Fruit fly (Drosophila melanogaster): ENCODE measurements around the gene CG16974.

The CG16974 gene

DNA sequence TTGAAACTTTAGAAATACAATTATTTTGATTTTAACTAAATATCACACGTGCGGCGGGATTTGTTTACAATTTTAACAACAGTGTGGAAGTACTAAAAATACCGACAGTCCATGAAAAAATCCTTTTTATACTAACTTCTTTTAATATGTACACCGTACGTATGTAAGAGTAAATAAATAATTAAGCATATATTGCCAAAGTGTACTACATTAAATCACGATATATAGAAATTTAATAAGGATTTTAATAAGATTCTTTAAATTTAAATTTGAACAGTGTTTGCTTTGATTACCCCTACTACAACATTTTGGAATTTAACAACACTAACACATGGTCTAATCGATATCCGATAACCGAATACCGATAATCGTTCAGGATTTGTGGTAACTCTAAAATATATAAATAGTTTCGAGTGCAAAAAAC lies 30.5 kb upstream of the CG16974 start, which contains the start of the genes Ski6 and CG16812 (continued):
- TF ChIP-seq Bgb (GFP tag; IDR thresholded peaks at IDR 0.05; ENCODE audit: partially characterized antibody), result no peak
- peak; percentile 61 for TF ChIP-seq fd96Cb (tag; optimal IDR thresholded peaks at IDR 0.05)
- no peak for TF ChIP-seq Taf1 (GFP tag; IDR thresholded peaks at IDR 0.05)
- peak; percentile 7 for TF ChIP-seq CG6765 (GFP tag; optimal IDR thresholded peaks at IDR 0.05)
- TF ChIP-seq ci (GFP tag; IDR thresholded peaks at IDR 0.05), result 0 out of 3 replicates have a peak, but pooled peaks have one; percentile 20
- no peak for TF ChIP-seq CG11456 (GFP tag; IDR thresholded peaks at IDR 0.05)
- TF ChIP-seq CG2199 (GFP tag; IDR thresholded peaks at IDR 0.05), result no peak
- no peak for TF ChIP-seq abd-A (tag; optimal IDR thresholded peaks at IDR 0.05)
- no peak for TF ChIP-seq CG1529 (GFP tag; optimal IDR thresholded peaks at IDR 0.05)
- TF ChIP-seq CG10274 (GFP tag; optimal IDR thresholded peaks at IDR 0.05), result no peak
- TF ChIP-seq ssp (GFP tag; IDR thresholded peaks at IDR 0.05), result peak; percentile 50; the same call in 1 of the 2 replicates
- peak; percentile 78 for TF ChIP-seq row (GFP tag; IDR thresholded peaks at IDR 0.05)
- no peak for TF ChIP-seq CG11723 (GFP tag; optimal IDR thresholded peaks at IDR 0.05)
- TF ChIP-seq Aef1 (GFP tag; IDR thresholded peaks at IDR 0.05), result peak; percentile 24; the same call in 2 of the 3 replicates
- TF ChIP-seq sr (GFP tag; IDR thresholded peaks at IDR 0.05), result no peak
- TF ChIP-seq ind (GFP tag; optimal IDR thresholded peaks at IDR 0.05), result peak; percentile 72
- 0 out of 3 replicates have a peak, but pooled peaks have one; percentile 18 for TF ChIP-seq CG7963 (GFP tag; IDR thresholded peaks at IDR 0.05; ENCODE audit: partially characterized antibody)
- TF ChIP-seq CG6689 (GFP tag; IDR thresholded peaks at IDR 0.05), result peak; percentile 68
- TF ChIP-seq Xbp1 (GFP tag; optimal IDR thresholded peaks at IDR 0.05), result peak; percentile 74
- peak; percentile 65 for TF ChIP-seq CG13287 (GFP tag; IDR thresholded peaks at IDR 0.05; ENCODE audit: partially characterized antibody)
- 0 out of 2 replicates have a peak, but pooled peaks have one; percentile 10 for TF ChIP-seq CG31224 (GFP tag; IDR thresholded peaks at IDR 0.05)
- no peak for TF ChIP-seq luna (GFP tag; optimal IDR thresholded peaks at IDR 0.05)
- peak; percentile 79 for TF ChIP-seq stwl (tag; optimal IDR thresholded peaks at IDR 0.05)
- peak in 1 of 3 experiments; percentile 71 for TF ChIP-seq lola (GFP tag; optimal IDR thresholded peaks at IDR 0.05)
- peak; percentile 82 for TF ChIP-seq phol (tag; optimal IDR thresholded peaks at IDR 0.05)
- no peak for TF ChIP-seq CG34376 (GFP tag; optimal IDR thresholded peaks at IDR 0.05)
- no peak for TF ChIP-seq bowl (GFP tag; IDR thresholded peaks at IDR 0.05)
- TF ChIP-seq CG17385 (GFP tag; optimal IDR thresholded peaks at IDR 0.05), result peak; percentile 58
- no peak for TF ChIP-seq eve (GFP tag; optimal IDR thresholded peaks at IDR 0.05)
- peak; percentile 53 for TF ChIP-seq CG4820 (GFP tag; optimal IDR thresholded peaks at IDR 0.05)
- TF ChIP-seq Eip74EF (GFP tag; optimal IDR thresholded peaks at IDR 0.05), result no peak
- TF ChIP-seq Gsc (GFP tag; IDR thresholded peaks at IDR 0.05), result no peak
- TF ChIP-seq pum (GFP tag; optimal IDR thresholded peaks at IDR 0.05), result peak; percentile 33
- TF ChIP-seq ato (GFP tag; IDR thresholded peaks at IDR 0.05; ENCODE audit: partially characterized antibody), result no peak
- TF ChIP-seq tna (GFP tag; IDR thresholded peaks at IDR 0.05; ENCODE audit: partially characterized antibody), result no peak
- TF ChIP-seq Scr (GFP tag; IDR thresholded peaks at IDR 0.05; ENCODE audit: partially characterized antibody), result 0 out of 2 replicates have a peak, but pooled peaks have one; percentile 37
- peak; percentile 50 for TF ChIP-seq Abd-B (GFP tag; optimal IDR thresholded peaks at IDR 0.05)
- TF ChIP-seq Hsf (GFP tag; optimal IDR thresholded peaks at IDR 0.05), result peak; percentile 62
- 0 out of 2 replicates have a peak, but pooled peaks have one; percentile 36 for TF ChIP-seq CG11696 (GFP tag; IDR thresholded peaks at IDR 0.05)
- TF ChIP-seq CG3281 (GFP tag; optimal IDR thresholded peaks at IDR 0.05), result no peak
- peak; percentile 87 for TF ChIP-seq CG17829 (tag; optimal IDR thresholded peaks at IDR 0.05)
- no peak for TF ChIP-seq HLHmδ (GFP tag; optimal IDR thresholded peaks at IDR 0.05)
- TF ChIP-seq CG8281 (tag; optimal IDR thresholded peaks at IDR 0.05), result no peak
- TF ChIP-seq CG33557 (GFP tag; optimal IDR thresholded peaks at IDR 0.05), result peak; percentile 41
- no peak for TF ChIP-seq crol (GFP tag; IDR thresholded peaks at IDR 0.05)
- no peak for TF ChIP-seq ab (GFP tag; optimal IDR thresholded peaks at IDR 0.05)
- peak; percentile 35; the same call in 1 of the 3 replicates for TF ChIP-seq CG6791 (GFP tag; IDR thresholded peaks at IDR 0.05; ENCODE audit: partially characterized antibody)
- peak; percentile 71 for TF ChIP-seq az2 (GFP tag; optimal IDR thresholded peaks at IDR 0.05)
- TF ChIP-seq run (tag; optimal IDR thresholded peaks at IDR 0.05), result peak; percentile 45
